Fruit fly (Drosophila melanogaster): ENCODE results near the gene CG15525.

DNA sequence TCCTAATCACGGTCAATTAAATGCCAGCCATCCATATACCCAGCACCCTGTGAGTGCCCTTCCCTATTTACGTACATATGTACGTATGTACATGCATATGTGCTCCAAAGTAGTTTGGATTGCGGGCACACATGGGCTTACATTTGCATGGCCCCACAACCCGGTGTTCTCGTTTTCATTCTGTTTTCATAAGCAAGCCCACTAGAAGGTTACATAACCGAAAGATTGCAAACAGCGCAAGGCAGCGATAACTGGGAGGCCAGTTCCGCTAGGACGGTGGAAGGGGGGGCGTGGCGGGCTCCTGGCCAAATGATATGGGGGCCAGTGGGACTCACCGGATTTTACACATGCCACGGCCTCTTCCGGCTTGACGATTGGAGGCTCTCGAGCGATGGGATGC, 17.0 kb upstream of the CG15525 start:
- no peak for TF ChIP-seq h (optimal IDR thresholded peaks at IDR 0.05)
- no peak for TF ChIP-seq Myc (optimal IDR thresholded peaks at IDR 0.05)
- no peak for TF ChIP-seq Sin3A (optimal IDR thresholded peaks at IDR 0.05)
- TF ChIP-seq insv (optimal IDR thresholded peaks at IDR 0.05) = no peak
- TF ChIP-seq psq (optimal IDR thresholded peaks at IDR 0.05) = no peak
- no peak for TF ChIP-seq ttk (optimal IDR thresholded peaks at IDR 0.05)

Measured in Kc167 (cell line).